Fruit fly (Drosophila melanogaster): ENCODE results near the gene CG17687.

CG17687 gene

dm6 chr3L:13328835-13329234 is 20.0 kb upstream of the CG17687 start, which contains the start of gene CG14113:
TSS of gene CG14113 (plus strand) at chr3L:13329135.
- TF ChIP-seq usp (GFP tag; optimal IDR thresholded peaks at IDR 0.05) (no peak), Myc (optimal IDR thresholded peaks at IDR 0.05) (no peak), Mio (GFP tag; optimal IDR thresholded peaks at IDR 0.05) (no peak), h (GFP tag; optimal IDR thresholded peaks at IDR 0.05) (no peak), Dfd (GFP tag; optimal IDR thresholded peaks at IDR 0.05) (no peak), ey (GFP tag; optimal IDR thresholded peaks at IDR 0.05) (no peak)

dm6 chr3L:13356084-13356693 is 7.4 kb downstream of the CG17687 start, which contains the start of gene Nplp2:
TSS of gene Nplp2 (plus strand) at chr3L:13356376.
- TF ChIP-seq dsf (GFP tag; optimal IDR thresholded peaks at IDR 0.05; ENCODE audit: borderline replicate concordance): no peak
- TF ChIP-seq sv (GFP tag; optimal IDR thresholded peaks at IDR 0.05): no peak
- TF ChIP-seq pan (optimal IDR thresholded peaks at IDR 0.05): no peak
- no peak for TF ChIP-seq N (GFP tag; optimal IDR thresholded peaks at IDR 0.05)
- TF ChIP-seq CrebA (GFP tag; optimal IDR thresholded peaks at IDR 0.05; ENCODE audit: borderline replicate concordance): no peak
- peak in 1 of 2 experiments; percentile 17 for TF ChIP-seq foxo (GFP tag; optimal IDR thresholded peaks at IDR 0.05)
- TF ChIP-seq Abd-B (GFP tag; optimal IDR thresholded peaks at IDR 0.05): no peak
- TF ChIP-seq Rel (GFP tag; optimal IDR thresholded peaks at IDR 0.05): no peak
- no peak for TF ChIP-seq Rel (tag; optimal IDR thresholded peaks at IDR 0.05)
- TF ChIP-seq br (GFP tag; optimal IDR thresholded peaks at IDR 0.05): no peak
- no peak for TF ChIP-seq Myc (optimal IDR thresholded peaks at IDR 0.05)
- peak; percentile 6 for TF ChIP-seq h (GFP tag; optimal IDR thresholded peaks at IDR 0.05)
- TF ChIP-seq rgr (GFP tag; optimal IDR thresholded peaks at IDR 0.05): no peak

- TF ChIP-seq sage (GFP tag; optimal IDR thresholded peaks at IDR 0.05): no peak
- no peak for TF ChIP-seq dsf (GFP tag; optimal IDR thresholded peaks at IDR 0.05; ENCODE audit: borderline replicate concordance)
- TF ChIP-seq woc (GFP tag; optimal IDR thresholded peaks at IDR 0.05): no peak
- no peak for TF ChIP-seq CG9705 (GFP tag; optimal IDR thresholded peaks at IDR 0.05)
- TF ChIP-seq jim (GFP tag; optimal IDR thresholded peaks at IDR 0.05): no peak
- no peak for TF ChIP-seq sv (GFP tag; optimal IDR thresholded peaks at IDR 0.05)
- no peak for TF ChIP-seq tai (GFP tag; optimal IDR thresholded peaks at IDR 0.05)
- no peak for TF ChIP-seq N (GFP tag; optimal IDR thresholded peaks at IDR 0.05)
- no peak for TF ChIP-seq rgr (GFP tag; optimal IDR thresholded peaks at IDR 0.05)
Observed at dm6 chr3L:13377657-13378056, 28.8 kb downstream of the CG17687 start, which contains the start of gene CG14111. TSS of gene CG14111 (plus strand) at chr3L:13377957.

dm6 chr3L:13378202-13378601 is 29.4 kb downstream of the CG17687 start, which contains the start of gene SNCF:
TSS of gene SNCF (plus strand) at chr3L:13378583.
- TF ChIP-seq sage (GFP tag; optimal IDR thresholded peaks at IDR 0.05) (no peak), lola (GFP tag; optimal IDR thresholded peaks at IDR 0.05) (no peak), CrebA (GFP tag; optimal IDR thresholded peaks at IDR 0.05; ENCODE audit: borderline replicate concordance) (no peak), psq (GFP tag; optimal IDR thresholded peaks at IDR 0.05) (no peak), Jra (GFP tag; optimal IDR thresholded peaks at IDR 0.05) (no peak), rgr (GFP tag; optimal IDR thresholded peaks at IDR 0.05) (no peak), N (GFP tag; optimal IDR thresholded peaks at IDR 0.05) (no peak), Dfd (GFP tag; optimal IDR thresholded peaks at IDR 0.05) (no peak), Dif (GFP tag; optimal IDR thresholded peaks at IDR 0.05; ENCODE audit: partially characterized antibody) (no peak), Vsx2 (GFP tag; optimal IDR thresholded peaks at IDR 0.05; ENCODE audit: partially characterized antibody) (no peak), OdsH (GFP tag; optimal IDR thresholded peaks at IDR 0.05) (no peak)

- TF ChIP-seq Dif (GFP tag; optimal IDR thresholded peaks at IDR 0.05; ENCODE audit: partially characterized antibody): no peak
- TF ChIP-seq Rel (GFP tag; optimal IDR thresholded peaks at IDR 0.05): no peak
- TF ChIP-seq Rel (tag; optimal IDR thresholded peaks at IDR 0.05): no peak
- no peak for TF ChIP-seq CG32264 (GFP tag; optimal IDR thresholded peaks at IDR 0.05)
- no peak for TF ChIP-seq Abd-B (GFP tag; optimal IDR thresholded peaks at IDR 0.05)
- no peak for TF ChIP-seq usp (GFP tag; optimal IDR thresholded peaks at IDR 0.05)
- TF ChIP-seq h (GFP tag; optimal IDR thresholded peaks at IDR 0.05): no peak
- no peak for TF ChIP-seq Myc (optimal IDR thresholded peaks at IDR 0.05)
- no peak for TF ChIP-seq lola (GFP tag; optimal IDR thresholded peaks at IDR 0.05)
- TF ChIP-seq fru (GFP tag; optimal IDR thresholded peaks at IDR 0.05): no peak
- TF ChIP-seq Jra (GFP tag; optimal IDR thresholded peaks at IDR 0.05): no peak
- no peak for TF ChIP-seq sage (GFP tag; optimal IDR thresholded peaks at IDR 0.05)
- TF ChIP-seq Dfd (GFP tag; optimal IDR thresholded peaks at IDR 0.05): no peak
- no peak for TF ChIP-seq woc (GFP tag; optimal IDR thresholded peaks at IDR 0.05)
- TF ChIP-seq psq (GFP tag; optimal IDR thresholded peaks at IDR 0.05): no peak
- no peak for TF ChIP-seq Hr83 (GFP tag; optimal IDR thresholded peaks at IDR 0.05; ENCODE audit: poor library complexity, severe bottlenecking)
- no peak for TF ChIP-seq dsf (GFP tag; optimal IDR thresholded peaks at IDR 0.05; ENCODE audit: borderline replicate concordance)
- no peak for TF ChIP-seq Mio (GFP tag; optimal IDR thresholded peaks at IDR 0.05)
- no peak for TF ChIP-seq GATAd (GFP tag; optimal IDR thresholded peaks at IDR 0.05)
- no peak for TF ChIP-seq Sp1 (GFP tag; optimal IDR thresholded peaks at IDR 0.05)
- no peak for TF ChIP-seq CG9705 (GFP tag; optimal IDR thresholded peaks at IDR 0.05)
Observed at dm6 chr3L:13381160-13381559, 32.3 kb downstream of the CG17687 start, which contains the start of gene CG14107. TSS of gene CG14107 (minus strand) at chr3L:13381346.
